Fruit fly (Drosophila melanogaster) whole organism, embryonic: ENCODE results near the gene Ptpmeg2.

Experiments
- Blimp-1 ChIP-seq: fragments of 200-800 bp; sonication (Bioruptor generic); optimal IDR thresholded peaks from 3 replicates; lab custom pipeline; 2018; ENCODE audit warnings: missing biosample characterization, missing genetic modification characterization, mild to moderate bottlenecking, moderate library complexity, missing genetic modification reagents
- CG10209 ChIP-seq: fragments of 200-800 bp; sonication (Bioruptor generic); optimal IDR thresholded peaks from 3 replicates; lab custom pipeline; 2017; ENCODE audit warnings: missing biosample characterization, mild to moderate bottlenecking, missing genetic modification characterization, missing genetic modification reagents
- CG11093 ChIP-seq: fragments of 200-800 bp; sonication (Bioruptor generic); IDR thresholded peaks from 3 replicates; pipeline ENCODE4 v1.3.6; 2022; ENCODE audit warnings: missing biosample characterization, missing genetic modification characterization
- CG11504 ChIP-seq: fragments of 200-800 bp; sonication (Bioruptor generic); optimal IDR thresholded peaks from 3 replicates; lab custom pipeline; 2019; ENCODE audit warnings: missing biosample characterization, mild to moderate bottlenecking, missing genetic modification characterization, moderate library complexity
- CG12104 ChIP-seq: fragments of 200-800 bp; sonication (Bioruptor generic); optimal IDR thresholded peaks from 3 replicates; lab custom pipeline; 2016; ENCODE audit warnings: missing biosample characterization, missing genetic modification characterization
- CG4730 ChIP-seq: fragments of 200-800 bp; sonication (Bioruptor generic); IDR thresholded peaks from 2 replicates; pipeline ENCODE4 v1.3.6; 2022; ENCODE audit warnings: missing biosample characterization, missing genetic modification characterization
- CG7372 ChIP-seq: fragments of 200-800 bp; sonication (Bioruptor generic); IDR thresholded peaks from 2 replicates; pipeline ENCODE4 v1.3.6; 2022; ENCODE audit warnings: missing biosample characterization, missing genetic modification characterization
- CG7839 ChIP-seq: fragments of 200-800 bp; sonication (Bioruptor generic); optimal IDR thresholded peaks from 3 replicates; lab custom pipeline; 2018; ENCODE audit warnings: missing biosample characterization, mild to moderate bottlenecking, missing genetic modification characterization, moderate library complexity
- Camta ChIP-seq: fragments of 200-800 bp; sonication (Bioruptor generic); optimal IDR thresholded peaks from 2 replicates; lab custom pipeline; 2016; ENCODE audit warnings: missing biosample characterization, missing genetic modification characterization
- CoRest ChIP-seq: fragments of 200-800 bp; sonication (Bioruptor generic); optimal IDR thresholded peaks from 3 replicates; lab custom pipeline; 2018; ENCODE audit warnings: missing biosample characterization, mild to moderate bottlenecking, missing genetic modification characterization, moderate library complexity
- Dip3 ChIP-seq: fragments of 200-800 bp; sonication (Bioruptor generic); optimal IDR thresholded peaks from 3 replicates; lab custom pipeline; 2016; ENCODE audit warnings: missing biosample characterization, missing genetic modification characterization
- Fer2 ChIP-seq: fragments of 200-800 bp; sonication (Bioruptor generic); optimal IDR thresholded peaks from 2 replicates; lab custom pipeline; 2018; ENCODE audit warnings: missing biosample characterization, mild to moderate bottlenecking, missing genetic modification characterization, moderate library complexity
- H2.0 ChIP-seq: fragments of 200-800 bp; sonication (Bioruptor generic); IDR thresholded peaks from 2 replicates; pipeline ENCODE4 v1.3.6; 2022; ENCODE audit warnings: missing biosample characterization, missing genetic modification characterization
- HLH54F ChIP-seq: fragments of 200-800 bp; sonication (Bioruptor generic); optimal IDR thresholded peaks from 3 replicates; lab custom pipeline; 2016; ENCODE audit warnings: missing biosample characterization, missing genetic modification characterization
- Hr78 ChIP-seq, 2 experiments: fragments of 200-800 bp in 1 of 2; fragments of >200 bp in 1 of 2; sonication (Bioruptor generic) in 1 of 2; optimal IDR thresholded peaks; 2 replicates each; lab custom pipeline; 2017 to 2019; ENCODE audit warnings: missing biosample characterization in 2 of 2, missing genetic modification characterization in 2 of 2, mild to moderate bottlenecking in 1 of 2, moderate library complexity in 1 of 2
- Med ChIP-seq: fragments of 200-800 bp; sonication (Bioruptor generic); peaks from one replicate; lab custom pipeline; 2016; ENCODE audit warnings: missing biosample characterization, missing genetic modification characterization, mild to moderate bottlenecking, inconsistent platforms, moderate library complexity
- bsh ChIP-seq, 2 experiments: fragments of 200-800 bp; sonication (Bioruptor generic); optimal IDR thresholded peaks; 2 replicates each; lab custom pipeline; 2017 to 2018; ENCODE audit warnings: mild to moderate bottlenecking in 2 of 2, missing biosample characterization in 2 of 2, missing genetic modification characterization in 2 of 2, moderate library complexity in 1 of 2
- cg ChIP-seq: fragments of 200-800 bp; sonication (Bioruptor generic); optimal IDR thresholded peaks from 3 replicates; lab custom pipeline; 2019; ENCODE audit warnings: missing biosample characterization, mild to moderate bottlenecking, missing genetic modification characterization, moderate library complexity
- chm ChIP-seq: fragments of 200-800 bp; sonication (Bioruptor generic); IDR thresholded peaks from 2 replicates; pipeline ENCODE4 v1.3.6; 2022; ENCODE audit warnings: missing biosample characterization, missing genetic modification characterization
- ci ChIP-seq: fragments of 200-800 bp; sonication (Bioruptor generic); IDR thresholded peaks from 3 replicates; pipeline ENCODE4 v1.3.6; 2022; ENCODE audit warnings: missing biosample characterization, missing genetic modification characterization
- dysf ChIP-seq: fragments of 200-800 bp; sonication (Bioruptor generic); IDR thresholded peaks from 3 replicates; pipeline ENCODE4 v1.3.6; 2022; ENCODE audit warnings: missing biosample characterization, missing genetic modification characterization
- emc ChIP-seq: fragments of 200-800 bp; sonication (Bioruptor generic); optimal IDR thresholded peaks from 2 replicates; lab custom pipeline; 2016; ENCODE audit warnings: missing biosample characterization, missing genetic modification characterization
- eve ChIP-seq, 2 experiments: fragments of >200 bp; optimal IDR thresholded peaks; 2 replicates each; lab custom pipeline; 2017; ENCODE audit warnings: missing biosample characterization in 2 of 2, missing genetic modification characterization in 2 of 2
- gem ChIP-seq: fragments of 200-800 bp; sonication (Bioruptor generic); optimal IDR thresholded peaks from 2 replicates; lab custom pipeline; 2019; ENCODE audit warnings: missing biosample characterization, mild to moderate bottlenecking, missing genetic modification characterization, moderate library complexity
- grau ChIP-seq: fragments of 200-800 bp; optimal IDR thresholded peaks from 3 replicates; lab custom pipeline; 2019; ENCODE audit warnings: missing biosample characterization, mild to moderate bottlenecking, missing genetic modification characterization, moderate library complexity
- inv ChIP-seq: fragments of 200-800 bp; sonication (Bioruptor generic); IDR thresholded peaks from 2 replicates; pipeline ENCODE4 v1.3.6; 2022; ENCODE audit warnings: missing biosample characterization, missing genetic modification characterization; ENCODE audit not compliant: partially characterized antibody
- kah ChIP-seq: fragments of 200-800 bp; sonication (Bioruptor generic); optimal IDR thresholded peaks from 2 replicates; lab custom pipeline; 2018; ENCODE audit warnings: missing biosample characterization, mild to moderate bottlenecking, missing genetic modification characterization
- nmo ChIP-seq: fragments of 200-800 bp; sonication (Bioruptor generic); optimal IDR thresholded peaks from 2 replicates; lab custom pipeline; 2018; ENCODE audit warnings: missing biosample characterization, mild to moderate bottlenecking, missing genetic modification characterization, moderate library complexity
- nom ChIP-seq: fragments of 200-800 bp; sonication (Bioruptor generic); optimal IDR thresholded peaks from 2 replicates; lab custom pipeline; 2017; ENCODE audit warnings: missing biosample characterization, missing genetic modification characterization, mild to moderate bottlenecking, moderate library complexity, missing genetic modification reagents
- oc ChIP-seq: fragments of 200-800 bp; sonication (Bioruptor generic); optimal IDR thresholded peaks from 2 replicates; lab custom pipeline; 2018; ENCODE audit warnings: missing biosample characterization, mild to moderate bottlenecking, missing genetic modification characterization, moderate library complexity
- prd ChIP-seq, 3 experiments: fragments of >200 bp in 2 of 3; fragments of 200-800 bp in 1 of 3; sonication (Bioruptor generic) in 1 of 3; optimal IDR thresholded peaks in 2 of 3; IDR thresholded peaks in 1 of 3; 2 replicates in 2 of 3; 3 replicates in 1 of 3; pipeline versions ENCODE4 v1.3.6 to Lab custom; 2017 to 2022; ENCODE audit warnings: missing biosample characterization in 1 of 3, missing genetic modification characterization in 1 of 3
- run ChIP-seq: fragments of 200-800 bp; sonication (Bioruptor generic); optimal IDR thresholded peaks from 3 replicates; lab custom pipeline; 2018; ENCODE audit warnings: missing biosample characterization, mild to moderate bottlenecking, missing genetic modification characterization
- scrt ChIP-seq: fragments of 200-800 bp; sonication (Bioruptor generic); optimal IDR thresholded peaks from 2 replicates; lab custom pipeline; 2018; ENCODE audit warnings: missing biosample characterization, mild to moderate bottlenecking, missing genetic modification characterization, moderate library complexity
- slbo ChIP-seq: fragments of 200-800 bp; sonication (Bioruptor generic); IDR thresholded peaks from 2 replicates; pipeline ENCODE4 v1.3.6; 2022; ENCODE audit warnings: missing biosample characterization, missing genetic modification characterization
- ssp ChIP-seq: fragments of 200-800 bp; sonication (Bioruptor generic); IDR thresholded peaks from 2 replicates; pipeline ENCODE4 v1.3.6; 2022; ENCODE audit warnings: missing biosample characterization, missing genetic modification characterization
- stc ChIP-seq: fragments of 200-800 bp; sonication (Bioruptor generic); IDR thresholded peaks from 2 replicates; pipeline ENCODE4 v1.3.6; 2022; ENCODE audit warnings: missing biosample characterization, missing genetic modification characterization
- tgo ChIP-seq: fragments of 200-800 bp; sonication (Bioruptor generic); IDR thresholded peaks from 3 replicates; pipeline ENCODE4 v1.3.6; 2022; ENCODE audit warnings: missing biosample characterization, missing genetic modification characterization

The Ptpmeg2 gene

DNA sequence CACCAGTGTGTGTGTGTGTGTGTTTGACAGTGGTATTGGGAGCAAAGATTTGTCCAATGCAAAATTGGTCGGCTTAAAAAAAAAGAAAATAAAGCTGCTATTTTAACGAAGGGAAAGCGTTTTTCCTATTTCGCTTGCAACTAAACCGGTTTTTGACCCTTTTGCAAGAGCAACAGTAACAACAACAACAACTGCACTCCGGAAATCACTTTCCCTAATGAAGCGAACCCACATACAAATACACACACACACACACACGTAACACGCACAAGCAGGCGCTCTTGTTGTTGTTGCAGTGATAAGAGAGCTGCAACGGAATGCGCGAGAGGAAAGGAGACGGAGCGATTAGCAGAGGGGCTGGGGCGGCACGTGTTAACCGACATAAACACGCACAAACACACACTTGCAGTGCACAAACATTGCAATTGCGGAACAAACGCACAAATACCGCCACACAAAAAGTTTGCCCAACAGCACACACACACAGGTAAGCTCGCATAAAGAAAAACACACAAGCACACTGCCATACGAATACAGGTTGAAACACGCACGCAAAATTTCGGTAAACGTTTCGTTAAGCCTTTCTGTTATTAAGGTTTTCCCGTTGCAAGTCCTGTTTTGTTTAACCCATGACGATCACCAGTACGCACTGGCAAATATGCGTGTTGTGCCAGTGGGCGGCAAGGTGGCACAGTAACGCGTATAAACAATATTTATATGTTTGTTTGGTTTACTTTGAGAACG lies 678 bp downstream of the Ptpmeg2 start (continued):
- TF ChIP-seq Hr78 (GFP tag; optimal IDR thresholded peaks at IDR 0.05; lab: Kevin White, UChicago) (peak in 1 of 2 experiments; percentile 27), chm (GFP tag; lab: Robert Waterston, UW) (peak; percentile 30; the same call in 1 of the 2 replicates), prd (optimal IDR thresholded peaks at IDR 0.05; lab: Kevin White, UChicago) (no peak), prd (GFP tag; IDR thresholded peaks at IDR 0.05; lab: Robert Waterston, UW) (0 out of 3 replicates have a peak, but pooled peaks have one; percentile 14), oc (tag; lab: Kevin White, UChicago) (peak; percentile 31), CG7839 (tag; lab: Kevin White, UChicago) (no peak), HLH54F (GFP tag; lab: Kevin White, UChicago) (no peak)

DNA sequence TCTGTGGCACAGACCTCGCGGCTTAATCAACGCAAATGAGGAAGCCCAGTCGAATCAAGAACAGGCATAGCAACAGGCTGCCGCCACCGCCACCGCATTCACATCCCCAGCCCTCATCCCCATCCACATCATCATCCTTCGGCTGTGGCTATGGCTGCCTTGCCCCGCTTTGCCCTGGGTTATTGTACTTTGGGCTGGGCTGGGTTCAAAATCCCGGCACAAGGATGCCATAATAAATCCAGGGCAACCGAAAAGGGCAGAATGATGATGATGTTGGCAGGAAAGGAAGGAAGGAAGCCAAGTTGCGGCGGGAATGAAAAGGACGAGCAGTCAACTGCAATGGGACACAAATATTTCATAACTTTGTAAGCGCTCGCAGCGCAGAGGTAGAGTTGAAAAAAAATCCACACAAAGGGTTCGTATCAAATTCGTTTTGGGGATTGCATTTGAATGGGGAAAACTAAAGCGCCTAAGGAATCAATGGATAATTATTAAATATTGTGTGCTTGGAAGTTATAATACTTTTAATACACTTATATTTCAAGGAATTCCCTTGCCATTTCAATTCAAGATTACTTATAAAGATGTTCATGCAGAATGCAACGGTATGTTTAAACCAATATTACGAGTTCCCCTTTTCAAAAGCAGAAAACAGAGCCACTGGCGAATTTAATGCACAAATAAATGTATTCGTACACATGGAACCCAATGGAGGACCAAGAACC lies 2.8 kb downstream of the Ptpmeg2 start:
- TF ChIP-seq ssp (GFP tag; lab: Robert Waterston, UW) (no peak), bsh (GFP tag; optimal IDR thresholded peaks at IDR 0.05; lab: Kevin White, UChicago) (peak in 1 of 2 experiments; percentile 35), Med (GFP tag; lab: Kevin White, UChicago) (peak; percentile 34), scrt (GFP tag; lab: Kevin White, UChicago) (peak; percentile 65), Camta (GFP tag; lab: Kevin White, UChicago) (no peak), nom (GFP tag; lab: Kevin White, UChicago) (peak; percentile 33), eve (GFP tag; optimal IDR thresholded peaks at IDR 0.05; lab: Kevin White, UChicago) (no peak), run (tag; lab: Kevin White, UChicago) (no peak)

dm6 chrX:9653986-9654688 lies 4.8 kb downstream of the Ptpmeg2 start:
- TF ChIP-seq gem (tag; lab: Kevin White, UChicago) = peak; percentile 7
- TF ChIP-seq emc (GFP tag; lab: Kevin White, UChicago) = no peak
- TF ChIP-seq CG11504 (tag; lab: Kevin White, UChicago) = peak; percentile 2
- TF ChIP-seq slbo (GFP tag; lab: Robert Waterston, UW) = peak; percentile 7; the same call in 1 of the 2 replicates
- peak; percentile 38 for TF ChIP-seq grau

DNA sequence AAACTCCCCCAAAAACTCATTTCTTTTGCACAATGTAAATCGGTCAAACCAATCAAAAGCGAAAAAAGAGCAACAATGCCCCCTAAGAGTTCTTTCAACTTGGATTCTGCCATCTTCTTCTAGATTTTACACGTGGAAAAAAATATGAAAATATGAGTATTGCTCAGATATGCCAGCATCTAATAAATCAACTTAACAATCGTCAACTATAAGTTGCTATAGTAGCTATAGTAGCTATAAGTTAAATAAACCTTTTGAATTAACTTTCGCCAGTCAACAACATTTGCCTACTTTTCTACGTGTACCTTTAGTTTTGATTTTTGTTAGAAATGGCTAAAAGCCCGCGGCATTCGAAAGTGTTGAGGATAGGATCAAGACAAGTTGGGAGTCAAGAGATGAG lies 5.7 kb downstream of the Ptpmeg2 start:
- TF ChIP-seq ci (GFP tag; lab: Robert Waterston, UW) (0 out of 3 replicates have a peak, but pooled peaks have one; percentile 41), nmo (GFP tag; lab: Kevin White, UChicago) (peak; percentile 24), CG11504 (tag; lab: Kevin White, UChicago) (peak; percentile 48), cg (no peak), Blimp-1 (GFP tag; lab: Kevin White, UChicago) (peak; percentile 12), gem (tag; lab: Kevin White, UChicago) (peak; percentile 0)

DNA sequence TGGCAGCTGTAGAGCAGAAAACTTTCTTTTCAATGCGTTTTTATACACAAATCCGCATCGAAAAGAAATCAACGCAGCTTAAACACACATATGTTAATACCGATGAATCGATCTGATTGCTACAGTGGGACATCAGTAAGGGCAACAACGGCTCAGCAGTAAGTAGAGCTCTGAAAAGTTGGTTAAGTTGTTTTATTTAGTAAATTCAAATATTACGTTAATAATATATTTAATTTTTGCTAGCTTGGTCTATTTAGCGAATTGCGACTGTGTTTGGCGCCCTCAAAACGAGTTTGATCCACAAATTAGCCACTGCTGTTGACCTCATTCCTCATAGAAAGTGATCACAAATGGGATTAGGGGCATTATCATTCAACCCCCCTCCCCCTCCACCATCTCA lies 6.9 kb downstream of the Ptpmeg2 start:
- TF ChIP-seq dysf (GFP tag; lab: Robert Waterston, UW) (peak; percentile 61; the same call in 2 of the 3 replicates), CG12104 (peak; percentile 12), CG7372 (GFP tag; lab: Robert Waterston, UW) (peak; percentile 61), Fer2 (tag; lab: Kevin White, UChicago) (peak; percentile 1), tgo (GFP tag; lab: Robert Waterston, UW) (peak; percentile 43; the same call in 2 of the 3 replicates), grau (peak; percentile 85), kah (peak; percentile 48), CG10209 (peak; percentile 25), Dip3 (GFP tag; lab: Kevin White, UChicago) (no peak), inv (GFP tag; lab: Robert Waterston, UW) (no peak), stc (GFP tag; lab: Robert Waterston, UW) (peak; percentile 42; the same call in 1 of the 2 replicates), H2.0 (GFP tag; lab: Robert Waterston, UW) (peak; percentile 51; the same call in 1 of the 2 replicates), CoRest (peak; percentile 49), CG11093 (peak; percentile 52; the same call in 1 of the 3 replicates), CG4730 (GFP tag; lab: Robert Waterston, UW) (peak; percentile 44)
